Worm (Caenorhabditis elegans) whole organism, L4/young adult: Measurements from ENCODE around the gene ops-1.

ENCODE experiments used
- dao-5 ChIP-seq: sonication (generic microtip); optimal IDR thresholded peaks from 2 replicates; lab custom pipeline; 2016; ENCODE audit warnings: missing genotype, missing genetic modification characterization, moderate library complexity, missing compliant biosample characterization
- him-1 ChIP-seq: sonication (generic microtip); optimal IDR thresholded peaks from 2 replicates; lab custom pipeline; 2016; ENCODE audit warnings: missing genotype, missing genetic modification reagents, missing genetic modification characterization, missing compliant biosample characterization

DNA sequence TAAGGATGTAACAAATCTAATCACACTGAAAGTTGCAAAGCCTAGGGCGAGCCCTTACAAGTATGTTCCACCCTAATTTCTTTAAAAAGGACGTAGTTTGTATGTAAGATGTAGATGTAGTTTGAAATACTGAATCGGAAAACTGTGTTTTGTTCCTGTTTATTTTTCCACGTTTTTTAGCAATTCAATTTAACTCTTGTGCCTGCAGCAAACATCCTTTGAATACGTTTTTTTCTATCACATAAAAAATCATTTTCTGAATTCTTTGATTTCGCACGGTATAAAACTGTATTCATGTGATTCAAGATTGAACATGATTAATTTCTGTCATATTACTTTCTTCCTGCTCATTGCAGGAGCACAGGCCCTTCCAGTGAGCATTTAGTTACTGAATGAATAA, 44.2 kb downstream of the ops-1 start, which contains the start of gene F58F9.9:
- TF ChIP-seq dao-5 (tag; lab: Kevin White, UChicago) (no peak), him-1 (tag; lab: Kevin White, UChicago) (no peak)
